Worm (Caenorhabditis elegans) whole organism, late embryonic: ENCODE measurements around the gene D2096.5.

ENCODE experiments used
- C38D4.7 ChIP-seq: fragments of 200-800 bp; sonication (Bioruptor generic); optimal IDR thresholded peaks from 2 replicates; lab custom pipeline; 2018; ENCODE audit warnings: mild to moderate bottlenecking, missing genetic modification characterization, moderate library complexity, missing compliant biosample characterization
- F13H6.1 ChIP-seq: sonication (generic microtip); optimal IDR thresholded peaks from 2 replicates; lab custom pipeline; 2016; ENCODE audit warnings: missing genetic modification characterization, missing compliant biosample characterization
- ceh-18 ChIP-seq: sonication (generic microtip); optimal IDR thresholded peaks from 2 replicates; lab custom pipeline; 2016; ENCODE audit warnings: missing genetic modification characterization, missing compliant biosample characterization
- ceh-6 ChIP-seq: fragments of 200-800 bp; sonication (Bioruptor generic); optimal IDR thresholded peaks from 2 replicates; lab custom pipeline; 2018; ENCODE audit warnings: mild to moderate bottlenecking, missing genetic modification characterization, missing compliant biosample characterization
- che-1 ChIP-seq: sonication (generic microtip); optimal IDR thresholded peaks from 2 replicates; lab custom pipeline; 2016; ENCODE audit warnings: mild to moderate bottlenecking, missing genetic modification characterization, missing compliant biosample characterization
- dve-1 ChIP-seq: sonication (generic microtip); optimal IDR thresholded peaks from 2 replicates; lab custom pipeline; 2017; ENCODE audit warnings: antibody characterized with exemption, mild to moderate bottlenecking, missing genetic modification characterization, missing compliant biosample characterization
- hlh-8 ChIP-seq: sonication (generic microtip); optimal IDR thresholded peaks from 2 replicates; lab custom pipeline; 2016; ENCODE audit warnings: missing genotype, missing genetic modification characterization, missing compliant biosample characterization
- nhr-11 ChIP-seq: fragments of 150-350 bp; optimal IDR thresholded peaks from 2 replicates; lab custom pipeline; 2014; ENCODE audit warnings: missing biosample characterization, missing genetic modification characterization
- odd-2 ChIP-seq: sonication (generic microtip); optimal IDR thresholded peaks from 2 replicates; lab custom pipeline; 2017; ENCODE audit warnings: antibody characterized with exemption, mild to moderate bottlenecking, missing genetic modification characterization, missing compliant biosample characterization
- pax-1 ChIP-seq: fragments of 150-350 bp; optimal IDR thresholded peaks from 2 replicates; lab custom pipeline; 2014; ENCODE audit warnings: missing biosample characterization, missing genetic modification characterization
- pha-4 ChIP-seq: fragments of 150-350 bp; optimal IDR thresholded peaks from 2 replicates; lab custom pipeline; 2018; ENCODE audit warnings: missing biosample characterization, missing genetic modification reagents, missing genetic modification characterization
- tbx-2 ChIP-seq: sonication (generic microtip); optimal IDR thresholded peaks from 2 replicates; lab custom pipeline; 2016; ENCODE audit warnings: missing genetic modification characterization, missing compliant biosample characterization

DNA sequence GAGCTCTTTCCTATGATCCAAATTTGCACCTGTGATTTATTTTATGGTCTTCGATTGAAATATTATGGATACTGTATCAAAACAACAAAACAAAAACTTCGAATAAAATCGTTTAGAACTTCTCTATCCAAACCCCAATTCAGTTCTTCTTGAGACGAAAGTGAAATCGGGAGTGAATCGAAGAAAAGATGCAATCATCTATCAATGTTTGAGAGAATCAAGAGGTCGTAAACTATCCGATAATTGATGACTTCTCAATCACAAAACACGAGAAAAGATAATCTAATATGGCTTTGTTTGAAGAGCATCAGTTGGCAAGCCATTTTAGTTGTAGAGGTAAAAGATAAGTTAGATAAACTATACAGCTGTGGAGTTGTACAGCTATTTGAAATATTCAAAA lies 41.8 kb downstream of the D2096.5 start:
- TF ChIP-seq nhr-11 (tag; lab: Kevin White, UChicago) (no peak), dve-1 (tag; lab: Kevin White, UChicago) (no peak), hlh-8 (tag; lab: Kevin White, UChicago) (no peak), pha-4 (tag; lab: Kevin White, UChicago) (no peak), ceh-6 (no peak), F13H6.1 (tag; lab: Kevin White, UChicago) (no peak), C38D4.7 (GFP tag; lab: Kevin White, UChicago) (no peak), odd-2 (no peak), che-1 (tag; lab: Kevin White, UChicago) (no peak), pax-1 (no peak), ceh-18 (tag; lab: Kevin White, UChicago) (no peak), tbx-2 (tag; lab: Kevin White, UChicago) (no peak)
